Worm (Caenorhabditis elegans) whole organism, midembryonic: ENCODE data around the gene sfxn-1.5.

ENCODE experiments used
- T22C8.4 ChIP-seq: fragments of 200-800 bp; sonication (Bioruptor generic); IDR thresholded peaks from 2 replicates; pipeline ENCODE4 v1.3.6; 2022; ENCODE audit warnings: missing genetic modification characterization, missing compliant biosample characterization
- cog-1 ChIP-seq: sonication (generic microtip); optimal IDR thresholded peaks from 2 replicates; lab custom pipeline; 2016; ENCODE audit warnings: missing genetic modification characterization, missing compliant biosample characterization
- flt-1 ChIP-seq: fragments of 200-800 bp; sonication (Bioruptor generic); IDR thresholded peaks from 2 replicates; pipeline ENCODE4 v1.3.6; 2022; ENCODE audit warnings: missing genetic modification characterization, missing compliant biosample characterization
- klf-2 ChIP-seq: fragments of 200-800 bp; sonication (Bioruptor generic); conservative IDR thresholded peaks from 2 replicates; pipeline ENCODE4 v1.3.6; 2022; ENCODE audit warnings: missing genetic modification reagents, missing genetic modification characterization, missing compliant biosample characterization
- med-1 ChIP-seq: sonication (generic microtip); optimal IDR thresholded peaks from 2 replicates; lab custom pipeline; 2017; ENCODE audit warnings: missing genetic modification characterization, mild to moderate bottlenecking, missing compliant biosample characterization, antibody characterized with exemption, missing genetic modification reagents; ENCODE audit not compliant: insufficient read depth
- ref-1 ChIP-seq: fragments of 200-800 bp; sonication (Bioruptor generic); conservative IDR thresholded peaks from 2 replicates; pipeline ENCODE4 v1.3.6; 2022; ENCODE audit warnings: missing genetic modification reagents, missing genetic modification characterization, missing compliant biosample characterization
- ztf-23 ChIP-seq: fragments of 200-800 bp; sonication (Bioruptor generic); IDR thresholded peaks from 2 replicates; pipeline ENCODE4 v1.3.6; 2022; ENCODE audit warnings: missing genetic modification reagents, missing genetic modification characterization, missing compliant biosample characterization
- ztf-29 ChIP-seq: fragments of 200-800 bp; sonication (Bioruptor generic); IDR thresholded peaks from 2 replicates; pipeline ENCODE4 v1.3.6; 2022; ENCODE audit warnings: missing genetic modification reagents, missing genetic modification characterization, missing compliant biosample characterization

- TF ChIP-seq med-1 (GFP tag; lab: Kevin White, UChicago), result no peak
- TF ChIP-seq ref-1, result no peak
- peak; percentile 39; the same call in 1 of the 2 replicates for TF ChIP-seq T22C8.4 (GFP tag; lab: Robert Waterston, UW)
- peak; percentile 45 for TF ChIP-seq cog-1
- no peak for TF ChIP-seq ztf-29
- no peak for TF ChIP-seq flt-1 (GFP tag; lab: Robert Waterston, UW)
- TF ChIP-seq ztf-23 (GFP tag; lab: Robert Waterston, UW), result no peak
- TF ChIP-seq klf-2 (GFP tag; lab: Robert Waterston, UW), result no peak
Observed at ce11 chrX:11656519-11657006, 4.9 kb downstream of the sfxn-1.5 start, which contains the start of gene T04F8.2.
